Worm (Caenorhabditis elegans) whole organism, L4/young adult: ENCODE results near the gene mct-5.

Source experiments
- W03F9.2 ChIP-seq: fragments of 150-350 bp; optimal IDR thresholded peaks from 2 replicates; lab custom pipeline; 2014; ENCODE audit warnings: missing biosample characterization, missing genetic modification characterization
- him-1 ChIP-seq: sonication (generic microtip); optimal IDR thresholded peaks from 2 replicates; lab custom pipeline; 2016; ENCODE audit warnings: missing genotype, missing genetic modification reagents, missing genetic modification characterization, missing compliant biosample characterization

DNA sequence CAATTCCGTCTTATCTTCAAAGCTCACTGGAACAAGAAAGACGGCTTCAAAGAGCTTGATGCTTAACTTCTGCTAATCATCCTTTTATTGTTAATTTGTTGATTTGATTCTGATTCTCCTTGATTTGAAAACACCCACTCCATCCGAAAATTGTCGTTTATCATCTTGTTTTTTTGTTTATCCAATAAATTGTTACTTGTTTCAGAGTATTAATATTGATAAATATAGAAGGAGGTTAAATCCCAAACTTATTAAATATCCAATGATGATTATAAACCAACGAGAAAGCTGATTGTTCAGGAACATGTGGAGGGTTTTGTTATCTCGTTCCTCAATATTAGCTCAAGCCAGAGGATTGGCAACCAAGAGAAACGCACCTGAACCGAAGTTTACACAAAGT, 14.4 kb upstream of the mct-5 start, which contains the start of gene F10E7.6:
- TF ChIP-seq W03F9.2 (tag; lab: Kevin White, UChicago) (no peak), him-1 (tag; lab: Kevin White, UChicago) (no peak)
